Fruit fly (Drosophila melanogaster): ENCODE data around the gene WRNexo.

DNA sequence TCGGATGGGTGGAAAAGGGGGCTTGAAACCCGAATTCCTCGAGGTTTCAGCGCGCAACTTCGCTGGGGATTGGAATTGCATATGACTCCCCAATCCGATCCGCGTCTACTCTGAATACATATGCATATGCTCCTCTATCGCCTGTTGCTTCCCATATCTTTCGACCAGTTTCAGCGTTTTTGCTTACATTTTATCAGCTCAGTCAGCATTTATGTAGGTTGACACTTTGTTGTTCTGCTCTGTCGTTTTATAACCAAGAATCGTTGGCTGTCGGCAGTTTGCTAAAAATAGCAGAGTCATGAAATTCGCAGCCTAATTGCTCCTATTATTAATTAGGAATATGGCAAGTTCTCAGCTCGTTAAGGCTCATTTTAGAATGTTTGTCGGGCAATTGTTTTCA, 29.7 kb upstream of the WRNexo start:
- TF ChIP-seq h (optimal IDR thresholded peaks at IDR 0.05): no peak
- TF ChIP-seq psq (optimal IDR thresholded peaks at IDR 0.05): no peak
- no peak for TF ChIP-seq insv (optimal IDR thresholded peaks at IDR 0.05)
